Worm (Caenorhabditis elegans) whole organism, L1 larva: Measurements from ENCODE around the gene smc-5.
A peak's percentile ranks its signal among the peaks of the same experiment; 100 is the strongest.

ENCODE experiments used
- C04F5.9 ChIP-seq: sonication (generic microtip); optimal IDR thresholded peaks from 2 replicates; lab custom pipeline; 2016; ENCODE audit warnings: missing genetic modification characterization, missing compliant biosample characterization
- C16A3.4 ChIP-seq: fragments of 150-350 bp; optimal IDR thresholded peaks from 2 replicates; lab custom pipeline; 2014; ENCODE audit warnings: missing biosample characterization, missing genetic modification characterization
- C34B4.2 ChIP-seq: sonication (generic microtip); optimal IDR thresholded peaks from 2 replicates; lab custom pipeline; 2017; ENCODE audit warnings: mild to moderate bottlenecking, missing genetic modification characterization, missing compliant biosample characterization
- F16B12.6 ChIP-seq: fragments of 150-350 bp; optimal IDR thresholded peaks from 2 replicates; lab custom pipeline; 2014; ENCODE audit warnings: missing biosample characterization, missing genetic modification characterization
- aly-2 ChIP-seq: fragments of 150-350 bp; optimal IDR thresholded peaks from 2 replicates; lab custom pipeline; 2014; ENCODE audit warnings: missing biosample characterization, missing genetic modification characterization
- blmp-1 ChIP-seq: fragments of 150-350 bp; optimal IDR thresholded peaks from 2 replicates; lab custom pipeline; 2014; ENCODE audit warnings: missing biosample characterization, missing genetic modification characterization
- ceh-8 ChIP-seq: fragments of 200-800 bp; sonication (Bioruptor generic); optimal IDR thresholded peaks from 2 replicates; lab custom pipeline; 2018; ENCODE audit warnings: mild to moderate bottlenecking, missing genetic modification characterization, moderate library complexity, missing compliant biosample characterization
- ces-1 ChIP-seq: fragments of 150-350 bp; optimal IDR thresholded peaks from 2 replicates; lab custom pipeline; 2014; ENCODE audit warnings: missing biosample characterization, missing genetic modification reagents, missing genetic modification characterization
- efl-1 ChIP-seq, 4 experiments: fragments of 150-350 bp; optimal IDR thresholded peaks in 3 of 4; peaks in 1 of 4; 1 replicate in 1 of 4; 2 replicates in 3 of 4; lab custom pipeline; 2014; ENCODE audit warnings: missing biosample characterization in 2 of 4, missing genetic modification characterization in 2 of 4, missing genetic modification reagents in 2 of 4
- efl-3 ChIP-seq: fragments of 200-800 bp; sonication (Bioruptor generic); optimal IDR thresholded peaks from 2 replicates; lab custom pipeline; 2018; ENCODE audit warnings: mild to moderate bottlenecking, missing genetic modification characterization, missing compliant biosample characterization
- egl-13 ChIP-seq: sonication (generic microtip); optimal IDR thresholded peaks from 2 replicates; lab custom pipeline; 2016; ENCODE audit warnings: missing genotype, missing genetic modification reagents, missing genetic modification characterization, missing compliant biosample characterization
- egl-27 ChIP-seq, 2 experiments: fragments of 150-350 bp in 1 of 2; sonication (generic microtip); optimal IDR thresholded peaks; 3 replicates each; lab custom pipeline; 2017 to 2018; ENCODE audit warnings: missing biosample characterization in 2 of 2, missing genetic modification characterization in 2 of 2, missing genetic modification reagents in 2 of 2
- elt-3 ChIP-seq, 6 experiments: fragments of 150-350 bp in 1 of 6; sonication (generic microtip); optimal IDR thresholded peaks; 2 replicates each; lab custom pipeline; 2017 to 2018; ENCODE audit warnings: missing biosample characterization in 6 of 6, missing genetic modification characterization in 6 of 6, inconsistent platforms in 1 of 6
- ets-5 ChIP-seq: fragments of 200-800 bp; sonication (Bioruptor generic); IDR thresholded peaks from 2 replicates; pipeline ENCODE4 v1.3.6; 2022; ENCODE audit warnings: missing genetic modification characterization, missing compliant biosample characterization
- fkh-4 ChIP-seq: sonication (generic microtip); optimal IDR thresholded peaks from 2 replicates; lab custom pipeline; 2016; ENCODE audit warnings: missing compliant biosample characterization, missing genetic modification characterization, borderline replicate concordance
- fkh-8 ChIP-seq: sonication (generic microtip); optimal IDR thresholded peaks from 2 replicates; lab custom pipeline; 2016; ENCODE audit warnings: mild to moderate bottlenecking, missing genetic modification characterization, missing compliant biosample characterization
- hlh-17 ChIP-seq: fragments of 200-800 bp; sonication (Bioruptor generic); optimal IDR thresholded peaks from 2 replicates; lab custom pipeline; 2018; ENCODE audit warnings: missing genetic modification characterization, mild to moderate bottlenecking, missing compliant biosample characterization, moderate library complexity, borderline replicate concordance
- hlh-4 ChIP-seq: sonication (generic microtip); optimal IDR thresholded peaks from 2 replicates; lab custom pipeline; 2016; ENCODE audit warnings: mild to moderate bottlenecking, missing genetic modification characterization, missing compliant biosample characterization
- hpl-2 ChIP-seq: fragments of 150-350 bp; optimal IDR thresholded peaks from 2 replicates; lab custom pipeline; 2014; ENCODE audit warnings: missing biosample characterization, missing genetic modification reagents, missing genetic modification characterization
- isw-1 ChIP-seq: fragments of 200-800 bp; sonication (Bioruptor generic); IDR thresholded peaks from 2 replicates; pipeline ENCODE4 v1.3.6; 2022; ENCODE audit warnings: missing genetic modification characterization, missing compliant biosample characterization
- lin-15B ChIP-seq: fragments of 150-350 bp; sonication (generic microtip); optimal IDR thresholded peaks from 3 replicates; lab custom pipeline; 2014; ENCODE audit warnings: missing biosample characterization, missing genetic modification characterization
- lin-35 ChIP-seq, 2 experiments: fragments of 150-350 bp; optimal IDR thresholded peaks; 2 replicates each; lab custom pipeline; 2014; ENCODE audit warnings: missing biosample characterization in 2 of 2, missing genetic modification characterization in 2 of 2, missing genetic modification reagents in 2 of 2
- lin-39 ChIP-seq: fragments of 150-350 bp; optimal IDR thresholded peaks from 2 replicates; lab custom pipeline; 2014; ENCODE audit warnings: missing biosample characterization, missing genetic modification reagents, missing genetic modification characterization
- lir-3 ChIP-seq: sonication (generic microtip); optimal IDR thresholded peaks from 2 replicates; lab custom pipeline; 2016; ENCODE audit warnings: mild to moderate bottlenecking, missing genetic modification characterization, moderate library complexity, missing compliant biosample characterization; ENCODE audit not compliant: poor library complexity
- lsy-2 ChIP-seq, 2 experiments: fragments of 150-350 bp; optimal IDR thresholded peaks; 2 replicates each; lab custom pipeline; 2014; ENCODE audit warnings: missing biosample characterization in 2 of 2, missing genetic modification characterization in 2 of 2
- mab-9 ChIP-seq: fragments of 200-800 bp; sonication (Bioruptor generic); IDR thresholded peaks from 2 replicates; pipeline ENCODE4 v1.3.6; 2022; ENCODE audit warnings: missing genetic modification reagents, missing genetic modification characterization, missing compliant biosample characterization
- mdl-1 ChIP-seq, 2 experiments: fragments of 150-350 bp; optimal IDR thresholded peaks; 2 replicates each; lab custom pipeline; 2014 to 2017; ENCODE audit warnings: missing biosample characterization in 2 of 2, missing genetic modification characterization in 2 of 2, inconsistent platforms in 1 of 2
- mep-1 ChIP-seq: fragments of 150-350 bp; optimal IDR thresholded peaks from 2 replicates; lab custom pipeline; 2014; ENCODE audit warnings: missing biosample characterization, missing genetic modification characterization
- nhr-12 ChIP-seq: sonication (generic microtip); optimal IDR thresholded peaks from 2 replicates; lab custom pipeline; 2017; ENCODE audit warnings: missing biosample characterization, missing genetic modification characterization
- nhr-19 ChIP-seq: fragments of 200-800 bp; sonication (Bioruptor generic); conservative IDR thresholded peaks from 2 replicates; pipeline ENCODE4 v1.3.6; 2022; ENCODE audit warnings: missing genetic modification characterization, missing compliant biosample characterization
- nhr-20 ChIP-seq: sonication (generic microtip); optimal IDR thresholded peaks from 2 replicates; lab custom pipeline; 2016; ENCODE audit warnings: mild to moderate bottlenecking, missing genetic modification characterization, missing compliant biosample characterization
- nhr-28 ChIP-seq: fragments of 150-350 bp; optimal IDR thresholded peaks from 2 replicates; lab custom pipeline; 2014; ENCODE audit warnings: missing biosample characterization, missing genetic modification characterization
- nhr-71 ChIP-seq: sonication (generic microtip); optimal IDR thresholded peaks from 2 replicates; lab custom pipeline; 2016; ENCODE audit warnings: mild to moderate bottlenecking, missing genetic modification characterization, moderate library complexity, missing compliant biosample characterization
- nhr-84 ChIP-seq: sonication (generic microtip); optimal IDR thresholded peaks from 2 replicates; lab custom pipeline; 2017; ENCODE audit warnings: missing biosample characterization, missing genetic modification characterization
- nhr-85 ChIP-seq: sonication (generic microtip); peaks from one replicate; lab custom pipeline; 2016; ENCODE audit warnings: missing genetic modification characterization, inconsistent platforms, missing compliant biosample characterization
- nhr-90 ChIP-seq: sonication (generic microtip); optimal IDR thresholded peaks from 2 replicates; lab custom pipeline; 2016; ENCODE audit warnings: mild to moderate bottlenecking, missing genetic modification characterization, missing compliant biosample characterization; ENCODE audit not compliant: poor library complexity
- pax-3 ChIP-seq: fragments of 200-800 bp; sonication (Bioruptor generic); optimal IDR thresholded peaks from 2 replicates; lab custom pipeline; 2018; ENCODE audit warnings: mild to moderate bottlenecking, missing genetic modification characterization, moderate library complexity, missing compliant biosample characterization
- rnt-1 ChIP-seq: sonication (generic microtip); optimal IDR thresholded peaks from 2 replicates; lab custom pipeline; 2016; ENCODE audit warnings: mild to moderate bottlenecking, missing genetic modification characterization, moderate library complexity, missing compliant biosample characterization
- skn-1 ChIP-seq: fragments of 150-350 bp; optimal IDR thresholded peaks from 2 replicates; lab custom pipeline; 2014; ENCODE audit warnings: missing biosample characterization, missing genetic modification characterization
- snu-23 ChIP-seq: sonication (generic microtip); optimal IDR thresholded peaks from 2 replicates; lab custom pipeline; 2016; ENCODE audit warnings: missing genetic modification characterization, missing compliant biosample characterization
- sptf-1 ChIP-seq: fragments of 150-350 bp; optimal IDR thresholded peaks from 2 replicates; lab custom pipeline; 2014; ENCODE audit warnings: missing biosample characterization, missing genetic modification characterization
- sup-37 ChIP-seq: fragments of 200-800 bp; sonication (Bioruptor generic); optimal IDR thresholded peaks from 2 replicates; lab custom pipeline; 2018; ENCODE audit warnings: mild to moderate bottlenecking, missing genetic modification characterization, missing compliant biosample characterization
- swsn-7 ChIP-seq: sonication (generic microtip); optimal IDR thresholded peaks from 2 replicates; lab custom pipeline; 2016; ENCODE audit warnings: missing genetic modification characterization, missing compliant biosample characterization
- tbx-2 ChIP-seq: sonication (generic microtip); optimal IDR thresholded peaks from 2 replicates; lab custom pipeline; 2016; ENCODE audit warnings: missing genetic modification characterization, missing compliant biosample characterization
- tlp-1 ChIP-seq: fragments of 150-350 bp; optimal IDR thresholded peaks from 2 replicates; lab custom pipeline; 2014; ENCODE audit warnings: missing biosample characterization, missing genetic modification characterization
- unc-130 ChIP-seq: fragments of 150-350 bp; optimal IDR thresholded peaks from 2 replicates; lab custom pipeline; 2017; ENCODE audit warnings: missing biosample characterization, missing genetic modification characterization, inconsistent platforms
- unc-30 ChIP-seq: sonication (generic microtip); optimal IDR thresholded peaks from 2 replicates; lab custom pipeline; 2017; ENCODE audit warnings: missing biosample characterization, missing genetic modification characterization
- unc-62 ChIP-seq: fragments of 150-350 bp; optimal IDR thresholded peaks from 2 replicates; lab custom pipeline; 2014; ENCODE audit warnings: missing biosample characterization, missing genetic modification reagents, missing genetic modification characterization
- unc-86 ChIP-seq: sonication (generic microtip); optimal IDR thresholded peaks from 2 replicates; lab custom pipeline; 2016; ENCODE audit warnings: missing genetic modification characterization, missing compliant biosample characterization
- unc-98 ChIP-seq: fragments of 200-800 bp; sonication (Bioruptor generic); IDR thresholded peaks from 2 replicates; pipeline ENCODE4 v1.3.6; 2022; ENCODE audit warnings: missing genetic modification characterization, missing compliant biosample characterization
- vab-15 ChIP-seq: sonication (generic microtip); optimal IDR thresholded peaks from 2 replicates; lab custom pipeline; 2017; ENCODE audit warnings: missing genotype, mild to moderate bottlenecking, missing genetic modification characterization, missing compliant biosample characterization
- ztf-11 ChIP-seq, 2 experiments: sonication (generic microtip); optimal IDR thresholded peaks; 2 replicates each; lab custom pipeline; 2016 to 2017; ENCODE audit warnings: missing genetic modification characterization in 2 of 2, missing biosample characterization in 1 of 2, missing compliant biosample characterization in 1 of 2
- ztf-4 ChIP-seq: fragments of 150-350 bp; optimal IDR thresholded peaks from 2 replicates; lab custom pipeline; 2014; ENCODE audit warnings: missing biosample characterization, missing genetic modification characterization

The smc-5 gene

ce11 chrII:5049865-5050342 is 12.0 kb upstream of the smc-5 start, which contains the start of gene F33G12.6:
F33G12.6 (plus strand) TSS chrII:5049915.
- TF ChIP-seq swsn-7 (tag; lab: Kevin White, UChicago) (no peak), lin-39 (tag; lab: Kevin White, UChicago) (no peak), skn-1 (tag; lab: Kevin White, UChicago) (no peak), unc-98 (GFP tag; lab: Robert Waterston, UW) (no peak), hlh-4 (tag; lab: Kevin White, UChicago) (no peak), ces-1 (no peak), sup-37 (GFP tag; lab: Kevin White, UChicago) (no peak), C04F5.9 (tag; lab: Kevin White, UChicago) (no peak), blmp-1 (tag; lab: Kevin White, UChicago) (peak; percentile 65), nhr-71 (tag; lab: Kevin White, UChicago) (peak; percentile 24), hlh-17 (GFP tag; lab: Kevin White, UChicago) (no peak), lin-15B (tag; lab: Kevin White, UChicago) (no peak), aly-2 (tag; lab: Kevin White, UChicago) (no peak), unc-130 (tag; lab: Kevin White, UChicago) (peak; percentile 40), tbx-2 (tag; lab: Kevin White, UChicago) (peak; percentile 38), pax-3 (no peak), nhr-84 (tag; lab: Kevin White, UChicago) (no peak), nhr-20 (tag; lab: Kevin White, UChicago) (no peak), C34B4.2 (tag; lab: Kevin White, UChicago) (no peak), egl-27 (tag; optimal IDR thresholded peaks at IDR 0.05; lab: Kevin White, UChicago) (no peak), lin-35 (GFP tag; optimal IDR thresholded peaks at IDR 0.05; lab: Kevin White, UChicago) (no peak), F16B12.6 (tag; lab: Kevin White, UChicago) (no peak), tlp-1 (no peak), mab-9 (GFP tag; lab: Robert Waterston, UW) (no peak), nhr-28 (no peak), snu-23 (GFP tag; lab: Kevin White, UChicago) (peak; percentile 31), lir-3 (no peak), nhr-85 (peak; percentile 81), mep-1 (tag; lab: Kevin White, UChicago) (peak; percentile 52), C16A3.4 (no peak), egl-13 (tag; lab: Kevin White, UChicago) (no peak), ztf-11 (tag; optimal IDR thresholded peaks at IDR 0.05; lab: Kevin White, UChicago) (no peak), efl-1 (optimal IDR thresholded peaks at IDR 0.05; lab: Kevin White, UChicago) (no peak), efl-1 (GFP tag; optimal IDR thresholded peaks at IDR 0.05 in 1 of 2; lab: Kevin White, UChicago) (no peak), efl-3 (GFP tag; lab: Kevin White, UChicago) (no peak), ztf-4 (tag; lab: Kevin White, UChicago) (no peak), isw-1 (no peak), mdl-1 (tag; optimal IDR thresholded peaks at IDR 0.05; lab: Kevin White, UChicago) (peak in 1 of 2 experiments; percentile 44), unc-30 (tag; lab: Kevin White, UChicago) (no peak), lsy-2 (tag; optimal IDR thresholded peaks at IDR 0.05; lab: Kevin White, UChicago) (peak in 1 of 2 experiments; percentile 15), vab-15 (tag; lab: Kevin White, UChicago) (no peak), rnt-1 (tag; lab: Kevin White, UChicago) (peak; percentile 45), elt-3 (tag; optimal IDR thresholded peaks at IDR 0.05; lab: Kevin White, UChicago) (peak in 2 of 6 experiments; percentile 19 to 46), hpl-2 (GFP tag; lab: Kevin White, UChicago) (no peak), fkh-8 (no peak), unc-62 (GFP tag; lab: Kevin White, UChicago) (no peak), unc-86 (no peak), ets-5 (GFP tag; lab: Robert Waterston, UW) (no peak), ceh-8 (no peak), fkh-4 (tag; lab: Kevin White, UChicago) (no peak), nhr-12 (tag; lab: Kevin White, UChicago) (no peak), nhr-90 (no peak), sptf-1 (tag; lab: Kevin White, UChicago) (no peak), nhr-19 (GFP tag; lab: Robert Waterston, UW) (no peak)
